Worm (Caenorhabditis elegans): ENCODE data around the gene C01B10.9.

DNA sequence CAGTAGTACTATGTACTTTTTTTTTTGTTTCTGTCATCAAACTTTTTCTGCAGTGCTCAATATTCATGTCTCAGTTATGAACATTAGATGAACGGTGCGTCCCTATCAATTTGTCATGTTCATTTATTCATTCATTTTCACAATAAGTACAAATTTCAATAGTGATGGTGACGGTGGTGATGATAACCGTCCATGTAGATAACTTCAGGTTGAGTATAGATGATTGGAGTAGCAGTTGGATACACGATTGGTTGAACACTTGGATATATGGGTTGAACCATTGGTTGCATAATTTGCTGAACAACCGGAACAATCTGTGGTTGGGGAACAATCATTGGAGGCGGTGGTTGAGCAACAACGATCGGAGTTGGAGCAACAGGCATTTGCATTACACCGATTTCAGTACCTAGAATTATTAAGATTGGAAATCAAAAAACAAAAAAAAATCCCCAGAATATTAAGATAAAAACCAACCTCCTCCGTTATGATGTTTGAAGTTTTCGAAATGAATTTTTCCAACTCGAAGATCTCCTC lies 43.9 kb upstream of the C01B10.9 start:
- TF ChIP-seq fax-1 (tag; optimal IDR thresholded peaks at IDR 0.05): no peak
- TF ChIP-seq elt-4 (tag; optimal IDR thresholded peaks at IDR 0.05): no peak
- no peak for TF ChIP-seq unc-3 (GFP tag; conservative IDR thresholded peaks at IDR 0.05)
- no peak for TF ChIP-seq unc-3 (tag; optimal IDR thresholded peaks at IDR 0.05)
- TF ChIP-seq fkh-6 (tag; optimal IDR thresholded peaks at IDR 0.05): no peak
- no peak for TF ChIP-seq elt-2 (tag; optimal IDR thresholded peaks at IDR 0.05)
- TF ChIP-seq che-1 (tag; optimal IDR thresholded peaks at IDR 0.05): no peak
- no peak for TF ChIP-seq F13H6.1 (tag; optimal IDR thresholded peaks at IDR 0.05)
- TF ChIP-seq ceh-45 (GFP tag; IDR thresholded peaks at IDR 0.05): no peak
- no peak for TF ChIP-seq hlh-30 (tag; optimal IDR thresholded peaks at IDR 0.05; ENCODE audit: insufficient read depth)
- TF ChIP-seq T23F11.4 (GFP tag; optimal IDR thresholded peaks at IDR 0.05): no peak
- TF ChIP-seq pqm-1 (tag; optimal IDR thresholded peaks at IDR 0.05): no peak
- TF ChIP-seq ama-1 (optimal IDR thresholded peaks at IDR 0.05): no peak

Measured in whole organism, late embryonic.